Worm (Caenorhabditis elegans) whole organism, L4 larva: ENCODE results near the gene T10H4.13.

Experiments used
- hmg-1.1 ChIP-seq: fragments of 200-800 bp; sonication (Bioruptor generic); IDR thresholded peaks from 2 replicates; pipeline ENCODE4 v1.3.6; 2022; ENCODE audit warnings: missing genetic modification reagents, missing genetic modification characterization, missing compliant biosample characterization
- jun-1 ChIP-seq: fragments of 150-350 bp; optimal IDR thresholded peaks from 2 replicates; lab custom pipeline; 2014; ENCODE audit warnings: missing biosample characterization, missing genetic modification reagents, missing genetic modification characterization
- nhr-237 ChIP-seq: sonication (generic microtip); optimal IDR thresholded peaks from 2 replicates; lab custom pipeline; 2017; ENCODE audit warnings: missing biosample characterization, missing genetic modification characterization
- ztf-7 ChIP-seq: fragments of 150-350 bp; optimal IDR thresholded peaks from 2 replicates; lab custom pipeline; 2014; ENCODE audit warnings: missing biosample characterization, missing genetic modification characterization

DNA sequence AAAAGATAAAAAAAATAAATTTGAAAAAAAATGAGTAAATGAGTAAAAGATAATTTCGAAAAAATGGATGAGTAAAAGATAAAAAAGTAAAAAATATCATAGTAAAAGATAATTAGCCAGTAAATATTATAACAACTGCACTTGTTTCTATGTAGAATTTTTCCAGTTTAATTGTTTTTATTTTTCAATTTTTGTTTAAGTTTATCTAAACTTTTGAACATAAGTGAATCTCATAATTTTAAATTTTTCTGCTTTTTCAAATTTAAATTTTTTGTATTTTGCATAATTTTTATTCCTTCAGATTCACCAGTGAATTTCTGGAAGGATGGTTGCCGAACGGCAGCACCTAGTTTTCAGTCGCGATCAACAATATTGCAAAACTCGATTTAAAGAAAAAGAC lies 26.0 kb downstream of the T10H4.13 start, which contains the start of gene chil-12:
- no peak for TF ChIP-seq jun-1 (tag; lab: Kevin White, UChicago)
- no peak for TF ChIP-seq ztf-7
- TF ChIP-seq nhr-237 (tag; lab: Kevin White, UChicago) = no peak
- no peak for TF ChIP-seq hmg-1.1 (GFP tag; lab: Robert Waterston, UW)
